Fruit fly (Drosophila melanogaster) whole organism, embryonic: ENCODE results near the gene PGAP2.

Experiments
- Abd-B ChIP-seq: fragments of 200-800 bp; sonication (Bioruptor generic); optimal IDR thresholded peaks from 2 replicates; lab custom pipeline; 2018; ENCODE audit warnings: missing biosample characterization, mild to moderate bottlenecking, missing genetic modification characterization, moderate library complexity
- Adf1 ChIP-seq: fragments of 200-800 bp; sonication (Bioruptor generic); IDR thresholded peaks from 2 replicates; pipeline ENCODE4 v1.3.6; 2022; ENCODE audit warnings: missing biosample characterization, missing genetic modification characterization
- Antp ChIP-seq: fragments of 200-800 bp; sonication (Bioruptor generic); optimal IDR thresholded peaks from 3 replicates; lab custom pipeline; 2016; ENCODE audit warnings: missing biosample characterization, missing genetic modification characterization
- BtbVII ChIP-seq: fragments of 200-800 bp; sonication (Bioruptor generic); optimal IDR thresholded peaks from 3 replicates; lab custom pipeline; 2017; ENCODE audit warnings: missing biosample characterization, mild to moderate bottlenecking, missing genetic modification characterization
- CG10321 ChIP-seq: fragments of 200-800 bp; sonication (Bioruptor generic); IDR thresholded peaks from 2 replicates; pipeline ENCODE4 v1.3.6; 2022; ENCODE audit warnings: missing biosample characterization, missing genetic modification characterization
- CG11695 ChIP-seq: fragments of 200-800 bp; sonication (Bioruptor generic); IDR thresholded peaks from 3 replicates; pipeline ENCODE4 v1.3.6; 2022; ENCODE audit warnings: missing biosample characterization, missing genetic modification characterization
- CG12659 ChIP-seq: fragments of 200-800 bp; sonication (Bioruptor generic); optimal IDR thresholded peaks from 3 replicates; lab custom pipeline; 2017; ENCODE audit warnings: mild to moderate bottlenecking, missing biosample characterization, missing genetic modification reagents, missing genetic modification characterization
- CG14710 ChIP-seq: fragments of 200-800 bp; sonication (Bioruptor generic); optimal IDR thresholded peaks from 3 replicates; lab custom pipeline; 2019; ENCODE audit warnings: missing biosample characterization, mild to moderate bottlenecking, missing genetic modification characterization, moderate library complexity
- CG14860 ChIP-seq: fragments of 200-800 bp; sonication (Bioruptor generic); IDR thresholded peaks from 3 replicates; pipeline ENCODE4 v1.3.6; 2022; ENCODE audit warnings: missing biosample characterization, missing genetic modification characterization; ENCODE audit not compliant: partially characterized antibody
- CG15269 ChIP-seq: fragments of 200-800 bp; sonication (Bioruptor generic); optimal IDR thresholded peaks from 2 replicates; lab custom pipeline; 2018; ENCODE audit warnings: missing biosample characterization, mild to moderate bottlenecking, missing genetic modification characterization, moderate library complexity
- CG1602 ChIP-seq: fragments of 200-800 bp; sonication (Bioruptor generic); optimal IDR thresholded peaks from 3 replicates; lab custom pipeline; 2016; ENCODE audit warnings: missing biosample characterization, missing genetic modification characterization
- CG1832 ChIP-seq: fragments of 200-800 bp; sonication (Bioruptor generic); optimal IDR thresholded peaks from 2 replicates; lab custom pipeline; 2017; ENCODE audit warnings: missing biosample characterization, mild to moderate bottlenecking, missing genetic modification characterization, inconsistent platforms
- CG18476 ChIP-seq: fragments of 200-800 bp; sonication (Bioruptor generic); optimal IDR thresholded peaks from 2 replicates; lab custom pipeline; 2016; ENCODE audit warnings: missing biosample characterization, mild to moderate bottlenecking, missing genetic modification characterization
- CG2120 ChIP-seq: fragments of 200-800 bp; sonication (Bioruptor generic); optimal IDR thresholded peaks from 3 replicates; lab custom pipeline; 2016; ENCODE audit warnings: missing biosample characterization, missing genetic modification characterization
- CG30431 ChIP-seq: fragments of 200-800 bp; sonication (Bioruptor generic); optimal IDR thresholded peaks from 2 replicates; lab custom pipeline; 2017; ENCODE audit warnings: missing biosample characterization, missing genetic modification characterization
- CG3726 ChIP-seq: fragments of 200-800 bp; sonication (Bioruptor generic); IDR thresholded peaks from 3 replicates; pipeline ENCODE4, ENCODE4 v1.3.6; 2022; ENCODE audit warnings: missing biosample characterization, missing genetic modification characterization
- CG3995 ChIP-seq: fragments of 200-800 bp; sonication (Bioruptor generic); optimal IDR thresholded peaks from 3 replicates; lab custom pipeline; 2016; ENCODE audit warnings: missing biosample characterization, missing genetic modification characterization
- CG6254 ChIP-seq: fragments of 200-800 bp; sonication (Bioruptor generic); optimal IDR thresholded peaks from 3 replicates; lab custom pipeline; 2017; ENCODE audit warnings: mild to moderate bottlenecking, missing biosample characterization, missing genetic modification reagents, missing genetic modification characterization
- CG7987 ChIP-seq: fragments of 200-800 bp; sonication (Bioruptor generic); optimal IDR thresholded peaks from 2 replicates; lab custom pipeline; 2018; ENCODE audit warnings: missing biosample characterization, mild to moderate bottlenecking, missing genetic modification characterization, moderate library complexity
- CG8290 ChIP-seq, 3 experiments: fragments of 200-800 bp; sonication (Bioruptor generic); optimal IDR thresholded peaks; 2 replicates each; lab custom pipeline; 2016 to 2019; ENCODE audit warnings: missing biosample characterization in 3 of 3, missing genetic modification characterization in 3 of 3, mild to moderate bottlenecking in 2 of 3, moderate library complexity in 1 of 3
- Dbx ChIP-seq: fragments of 200-800 bp; sonication (Bioruptor generic); IDR thresholded peaks from 3 replicates; pipeline ENCODE4 v1.3.6; 2022; ENCODE audit warnings: missing biosample characterization, missing genetic modification characterization
- Dll ChIP-seq: fragments of 200-800 bp; sonication (Bioruptor generic); IDR thresholded peaks from 4 replicates; pipeline ENCODE4 v1.3.6; 2022; ENCODE audit warnings: missing biosample characterization, missing genetic modification characterization; ENCODE audit not compliant: partially characterized antibody
- Dp ChIP-seq: fragments of 200-800 bp; sonication (Bioruptor generic); optimal IDR thresholded peaks from 2 replicates; lab custom pipeline; 2018; ENCODE audit warnings: missing biosample characterization, mild to moderate bottlenecking, missing genetic modification characterization, moderate library complexity
- E2f2 ChIP-seq: fragments of 200-800 bp; sonication (Bioruptor generic); IDR thresholded peaks from 2 replicates; pipeline ENCODE4 v1.3.6; 2022; ENCODE audit warnings: missing biosample characterization, missing genetic modification characterization
- Gsc ChIP-seq: fragments of 200-800 bp; sonication (Bioruptor generic); IDR thresholded peaks from 2 replicates; pipeline ENCODE4 v1.3.6; 2022; ENCODE audit warnings: missing biosample characterization, missing genetic modification characterization
- HmgD ChIP-seq: fragments of 200-800 bp; sonication (Bioruptor generic); optimal IDR thresholded peaks from 3 replicates; lab custom pipeline; 2016; ENCODE audit warnings: missing biosample characterization, missing genetic modification characterization
- Hmr ChIP-seq: fragments of 200-800 bp; sonication (Bioruptor generic); optimal IDR thresholded peaks from 3 replicates; lab custom pipeline; 2017; ENCODE audit warnings: mild to moderate bottlenecking, missing biosample characterization, missing genetic modification reagents, missing genetic modification characterization
- NK7.1 ChIP-seq: fragments of 200-800 bp; sonication (Bioruptor generic); optimal IDR thresholded peaks from 3 replicates; lab custom pipeline; 2016; ENCODE audit warnings: missing biosample characterization, missing genetic modification characterization
- Oli ChIP-seq: fragments of 200-800 bp; sonication (Bioruptor generic); optimal IDR thresholded peaks from 2 replicates; lab custom pipeline; 2018; ENCODE audit warnings: missing biosample characterization, mild to moderate bottlenecking, missing genetic modification characterization, moderate library complexity
- Opbp ChIP-seq: fragments of 200-800 bp; sonication (Bioruptor generic); IDR thresholded peaks from 3 replicates; pipeline ENCODE4 v1.3.6; 2022; ENCODE audit warnings: missing biosample characterization, missing genetic modification characterization; ENCODE audit not compliant: partially characterized antibody
- bab2 ChIP-seq: fragments of 200-800 bp; sonication (Bioruptor generic); optimal IDR thresholded peaks from 2 replicates; lab custom pipeline; 2016; ENCODE audit warnings: missing biosample characterization, missing genetic modification characterization
- cad ChIP-seq: fragments of >200 bp; optimal IDR thresholded peaks from 2 replicates; lab custom pipeline; 2017; ENCODE audit warnings: missing biosample characterization, missing genetic modification characterization
- corto ChIP-seq: fragments of 200-800 bp; sonication (Bioruptor generic); optimal IDR thresholded peaks from 2 replicates; lab custom pipeline; 2016; ENCODE audit warnings: missing biosample characterization, mild to moderate bottlenecking, missing genetic modification characterization, moderate library complexity
- fru ChIP-seq: fragments of >200 bp; optimal IDR thresholded peaks from 2 replicates; lab custom pipeline; 2017
- gce ChIP-seq: fragments of 200-800 bp; sonication (Bioruptor generic); IDR thresholded peaks from 3 replicates; pipeline ENCODE4 v1.3.6; 2022; ENCODE audit warnings: missing biosample characterization, missing genetic modification characterization
- hbn ChIP-seq: fragments of 200-800 bp; sonication (Bioruptor generic); IDR thresholded peaks from 2 replicates; pipeline ENCODE4 v1.3.6; 2022; ENCODE audit warnings: missing biosample characterization, missing genetic modification characterization; ENCODE audit not compliant: partially characterized antibody
- hkb ChIP-seq, 2 experiments: fragments of 200-800 bp in 1 of 2; fragments of >200 bp in 1 of 2; sonication (Bioruptor generic) in 1 of 2; IDR thresholded peaks in 1 of 2; optimal IDR thresholded peaks in 1 of 2; 2 replicates each; pipeline versions ENCODE4 v1.3.6 to Lab custom; 2017 to 2022; ENCODE audit warnings: missing biosample characterization in 1 of 2, missing genetic modification characterization in 1 of 2
- knrl ChIP-seq: fragments of 200-800 bp; sonication (Bioruptor generic); IDR thresholded peaks from 3 replicates; pipeline ENCODE4 v1.3.6; 2022; ENCODE audit warnings: missing biosample characterization, missing genetic modification characterization; ENCODE audit not compliant: partially characterized antibody
- luna ChIP-seq: fragments of 200-800 bp; sonication (Bioruptor generic); optimal IDR thresholded peaks from 2 replicates; lab custom pipeline; 2016; ENCODE audit warnings: missing biosample characterization, missing genetic modification characterization
- mld ChIP-seq: fragments of 200-800 bp; sonication (Bioruptor generic); IDR thresholded peaks from 3 replicates; pipeline ENCODE4 v1.3.6; 2022; ENCODE audit warnings: missing biosample characterization, missing genetic modification characterization; ENCODE audit not compliant: partially characterized antibody
- nmo ChIP-seq: fragments of 200-800 bp; sonication (Bioruptor generic); optimal IDR thresholded peaks from 2 replicates; lab custom pipeline; 2018; ENCODE audit warnings: missing biosample characterization, mild to moderate bottlenecking, missing genetic modification characterization, moderate library complexity
- prd ChIP-seq, 3 experiments: fragments of >200 bp in 2 of 3; fragments of 200-800 bp in 1 of 3; sonication (Bioruptor generic) in 1 of 3; optimal IDR thresholded peaks in 2 of 3; IDR thresholded peaks in 1 of 3; 2 replicates in 2 of 3; 3 replicates in 1 of 3; pipeline versions ENCODE4 v1.3.6 to Lab custom; 2017 to 2022; ENCODE audit warnings: missing biosample characterization in 1 of 3, missing genetic modification characterization in 1 of 3
- ranshi ChIP-seq: fragments of 200-800 bp; sonication (Bioruptor generic); IDR thresholded peaks from 2 replicates; pipeline ENCODE4 v1.3.6; 2022; ENCODE audit warnings: missing biosample characterization, missing genetic modification characterization
- salm ChIP-seq: fragments of 200-800 bp; sonication (Bioruptor generic); optimal IDR thresholded peaks from 2 replicates; lab custom pipeline; 2018; ENCODE audit warnings: missing biosample characterization, mild to moderate bottlenecking, missing genetic modification characterization
- sens-2 ChIP-seq: fragments of 200-800 bp; sonication (Bioruptor generic); IDR thresholded peaks from 2 replicates; pipeline ENCODE4 v1.3.6; 2022; ENCODE audit warnings: missing biosample characterization, missing genetic modification characterization
- seq ChIP-seq: fragments of 200-800 bp; sonication (Bioruptor generic); IDR thresholded peaks from 2 replicates; pipeline ENCODE4 v1.3.6; 2022; ENCODE audit warnings: missing biosample characterization, missing genetic modification characterization
- stwl ChIP-seq: fragments of 200-800 bp; sonication (Bioruptor generic); optimal IDR thresholded peaks from 3 replicates; lab custom pipeline; 2018; ENCODE audit warnings: missing biosample characterization, mild to moderate bottlenecking, missing genetic modification characterization, moderate library complexity
- tgo ChIP-seq: fragments of 200-800 bp; sonication (Bioruptor generic); IDR thresholded peaks from 3 replicates; pipeline ENCODE4 v1.3.6; 2022; ENCODE audit warnings: missing biosample characterization, missing genetic modification characterization
- twi ChIP-seq: fragments of 200-800 bp; optimal IDR thresholded peaks from 2 replicates; lab custom pipeline; 2019; ENCODE audit warnings: missing biosample characterization, mild to moderate bottlenecking, missing genetic modification characterization, moderate library complexity

PGAP2 gene

DNA sequence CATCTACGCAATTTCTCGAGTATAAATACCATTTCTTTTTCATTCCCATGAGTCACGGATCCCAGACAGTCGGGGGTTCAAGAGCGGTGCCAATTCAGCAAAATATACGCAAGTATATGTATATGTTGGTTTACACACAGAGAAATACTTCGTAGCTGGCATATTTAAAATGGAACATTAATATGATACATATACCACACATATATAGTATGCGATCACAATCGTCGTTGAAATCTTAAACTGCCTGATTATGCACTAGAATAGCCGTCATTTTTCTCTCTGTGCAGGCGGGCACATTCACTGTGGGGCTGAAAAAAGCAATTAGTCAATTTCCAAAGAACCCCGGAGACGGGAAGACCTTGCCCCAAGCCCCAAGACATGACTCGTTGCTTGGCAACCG lies 22.4 kb upstream of the PGAP2 start (continued):
- TF ChIP-seq Gsc (GFP tag; lab: Robert Waterston, UW) (peak; percentile 31; the same call in 1 of the 2 replicates), Dll (no peak), Dbx (GFP tag; lab: Robert Waterston, UW) (peak; percentile 93), CG6254 (GFP tag; lab: Kevin White, UChicago) (peak; percentile 56), ranshi (GFP tag; lab: Robert Waterston, UW) (peak; percentile 82), hkb (optimal IDR thresholded peaks at IDR 0.05; lab: Kevin White, UChicago) (no peak), hkb (GFP tag; IDR thresholded peaks at IDR 0.05; lab: Robert Waterston, UW) (peak; percentile 87), seq (GFP tag; lab: Robert Waterston, UW) (peak; percentile 59; the same call in 1 of the 2 replicates), corto (GFP tag; lab: Kevin White, UChicago) (peak; percentile 79), CG10321 (GFP tag; lab: Robert Waterston, UW) (peak; percentile 45; the same call in 1 of the 2 replicates), hbn (GFP tag; lab: Robert Waterston, UW) (no peak), knrl (GFP tag; lab: Robert Waterston, UW) (no peak), CG15269 (tag; lab: Kevin White, UChicago) (peak; percentile 70), BtbVII (GFP tag; lab: Kevin White, UChicago) (peak; percentile 65), luna (GFP tag; lab: Kevin White, UChicago) (no peak), cad (GFP tag; lab: Kevin White, UChicago) (no peak), sens-2 (GFP tag; lab: Robert Waterston, UW) (0 out of 2 replicates have a peak, but pooled peaks have one; percentile 45), Abd-B (GFP tag; lab: Kevin White, UChicago) (peak; percentile 51), CG8290 (GFP tag; optimal IDR thresholded peaks at IDR 0.05; lab: Kevin White, UChicago) (peak; percentile 38), CG8290 (tag; optimal IDR thresholded peaks at IDR 0.05; lab: Kevin White, UChicago) (peak in 1 of 2 experiments; percentile 79), CG18476 (peak; percentile 52), CG3726 (GFP tag; lab: Robert Waterston, UW) (no peak), nmo (GFP tag; lab: Kevin White, UChicago) (peak; percentile 54), tgo (peak; percentile 81), Antp (GFP tag; lab: Kevin White, UChicago) (no peak), CG14710 (tag; lab: Kevin White, UChicago) (peak; percentile 39), CG1832 (GFP tag; lab: Kevin White, UChicago) (no peak), stwl (tag; lab: Kevin White, UChicago) (no peak), CG14860 (GFP tag; lab: Robert Waterston, UW) (no peak), Oli (tag; lab: Kevin White, UChicago) (peak; percentile 73), NK7.1 (GFP tag; lab: Kevin White, UChicago) (peak; percentile 26), salm (tag; lab: Kevin White, UChicago) (no peak), Hmr (GFP tag; lab: Kevin White, UChicago) (peak; percentile 84), CG11695 (GFP tag; lab: Robert Waterston, UW) (peak; percentile 82), CG2120 (GFP tag; lab: Kevin White, UChicago) (peak; percentile 90), CG30431 (GFP tag; lab: Kevin White, UChicago) (peak; percentile 53), CG12659 (GFP tag; lab: Kevin White, UChicago) (peak; percentile 69), E2f2 (peak; percentile 61), Opbp (GFP tag; lab: Robert Waterston, UW) (no peak), Dp (GFP tag; lab: Kevin White, UChicago) (no peak), CG7987 (GFP tag; lab: Kevin White, UChicago) (no peak), Adf1 (GFP tag; lab: Robert Waterston, UW) (peak; percentile 57; the same call in 1 of the 2 replicates), fru (lab: Kevin White, UChicago) (no peak), HmgD (GFP tag; lab: Kevin White, UChicago) (no peak), bab2 (GFP tag; lab: Kevin White, UChicago) (peak; percentile 35), CG1602 (GFP tag; lab: Kevin White, UChicago) (peak; percentile 52), CG3995 (GFP tag; lab: Kevin White, UChicago) (peak; percentile 23), gce (GFP tag; lab: Robert Waterston, UW) (peak; percentile 66; the same call in 1 of the 3 replicates), mld (GFP tag; lab: Robert Waterston, UW) (no peak), prd (optimal IDR thresholded peaks at IDR 0.05; lab: Kevin White, UChicago) (no peak), prd (GFP tag; IDR thresholded peaks at IDR 0.05; lab: Robert Waterston, UW) (peak; percentile 88), twi (tag; lab: Kevin White, UChicago) (no peak)
